Fruit fly (Drosophila melanogaster) whole organism, wandering third instar larva: ENCODE measurements around the gene CG12111.

Experiments used
- CrebA ChIP-seq: fragments of 200-800 bp; sonication (Bioruptor generic); optimal IDR thresholded peaks from 2 replicates; lab custom pipeline; 2016; ENCODE audit warnings: missing biosample characterization, mild to moderate bottlenecking, missing genetic modification characterization, borderline replicate concordance
- Dfd ChIP-seq: fragments of >200 bp; optimal IDR thresholded peaks from 2 replicates; lab custom pipeline; 2017; ENCODE audit warnings: missing biosample characterization, missing genetic modification characterization
- Hnf4 ChIP-seq: fragments of 200-800 bp; sonication (Bioruptor generic); optimal IDR thresholded peaks from 2 replicates; lab custom pipeline; 2016; ENCODE audit warnings: missing biosample characterization, mild to moderate bottlenecking, missing genetic modification characterization
- dmrt93B ChIP-seq: fragments of 200-800 bp; sonication (Bioruptor generic); optimal IDR thresholded peaks from 2 replicates; lab custom pipeline; 2018; ENCODE audit warnings: missing biosample characterization, mild to moderate bottlenecking, missing genetic modification characterization
- ey ChIP-seq: fragments of 200-800 bp; sonication (Bioruptor generic); optimal IDR thresholded peaks from 2 replicates; lab custom pipeline; 2016; ENCODE audit warnings: missing biosample characterization, missing genetic modification characterization
- fru ChIP-seq: fragments of 200-800 bp; sonication (Bioruptor generic); optimal IDR thresholded peaks from 3 replicates; lab custom pipeline; 2016; ENCODE audit warnings: missing biosample characterization, mild to moderate bottlenecking, missing genetic modification characterization
- h ChIP-seq: fragments of 200-800 bp; sonication (Bioruptor generic); optimal IDR thresholded peaks from 3 replicates; lab custom pipeline; 2016; ENCODE audit warnings: missing biosample characterization, mild to moderate bottlenecking, missing genetic modification characterization
- lola ChIP-seq: fragments of >200 bp; optimal IDR thresholded peaks from 2 replicates; lab custom pipeline; 2017; ENCODE audit warnings: missing biosample characterization, missing genetic modification characterization
- pan ChIP-seq: fragments of >200 bp; optimal IDR thresholded peaks from 2 replicates; lab custom pipeline; 2017
- psq ChIP-seq: fragments of 200-800 bp; sonication (Bioruptor generic); optimal IDR thresholded peaks from 3 replicates; lab custom pipeline; 2017; ENCODE audit warnings: missing biosample characterization, mild to moderate bottlenecking, missing genetic modification characterization, moderate library complexity

- TF ChIP-seq ey (no peak), fru (no peak), pan (no peak), psq (no peak), lola (GFP tag; lab: Kevin White, UChicago) (no peak), dmrt93B (GFP tag; lab: Kevin White, UChicago) (no peak), Hnf4 (GFP tag; lab: Kevin White, UChicago) (no peak), Dfd (GFP tag; lab: Kevin White, UChicago) (no peak), h (GFP tag; lab: Kevin White, UChicago) (no peak), CrebA (GFP tag; lab: Kevin White, UChicago) (no peak)
Observed at dm6 chrX:8522504-8522903, 48.2 kb downstream of the CG12111 start.
